Worm (Caenorhabditis elegans): ENCODE data around the gene T24B8.3.

Gene T24B8.3

ce11 chrII:9102623-9103022, 41.7 kb upstream of the T24B8.3 start (continued):
- TF ChIP-seq madf-9 (GFP tag; conservative IDR thresholded peaks at IDR 0.05) (peak; percentile 69), set-16 (GFP tag; IDR thresholded peaks at IDR 0.05) (peak; percentile 74), Y105C5A.15 (GFP tag; IDR thresholded peaks at IDR 0.05) (peak; percentile 69; the same call in 1 of the 2 replicates), zfp-3 (GFP tag; conservative IDR thresholded peaks at IDR 0.05) (0 out of 2 replicates have a peak, but pooled peaks have one; percentile 29), Y48G9A.11 (GFP tag; IDR thresholded peaks at IDR 0.05) (peak; percentile 85), Y75B8A.6 (GFP tag; IDR thresholded peaks at IDR 0.05) (0 out of 2 replicates have a peak, but pooled peaks have one; percentile 38), F44E2.7 (GFP tag; IDR thresholded peaks at IDR 0.05) (peak; percentile 93), lin-29 (GFP tag; IDR thresholded peaks at IDR 0.05) (0 out of 2 replicates have a peak, but pooled peaks have one; percentile 42), madf-5 (GFP tag; IDR thresholded peaks at IDR 0.05) (peak; percentile 61 to 77; a peak in 2 of 4 replicates), F26F4.8 (GFP tag; conservative IDR thresholded peaks at IDR 0.05) (peak; percentile 89)

ce11 chrII:9100798-9101197, 39.9 kb upstream of the T24B8.3 start, which contains the start of gene T24H10.5:
Gene T24H10.5, plus strand, starts transcription at chrII:9101098.
- TF ChIP-seq ctbp-1 (GFP tag; IDR thresholded peaks at IDR 0.05) (no peak), lir-3 (tag; optimal IDR thresholded peaks at IDR 0.05) (no peak), Y105C5A.15 (GFP tag; IDR thresholded peaks at IDR 0.05) (no peak), Y75B8A.6 (GFP tag; IDR thresholded peaks at IDR 0.05) (no peak), F49E8.2 (tag; optimal IDR thresholded peaks at IDR 0.05; ENCODE audit: borderline replicate concordance) (no peak), aha-1 (tag) (peak; percentile 40), zfp-3 (GFP tag; conservative IDR thresholded peaks at IDR 0.05) (no peak)

ce11 chrII:9099017-9099416, 38.1 kb upstream of the T24B8.3 start, which contains the start of gene T24H10.1:
Gene T24H10.1, plus strand, starts transcription at chrII:9099371.
- TF ChIP-seq daf-8 (GFP tag; IDR thresholded peaks at IDR 0.05) (no peak), snpc-1.2 (GFP tag; IDR thresholded peaks at IDR 0.05) (no peak), ceh-20 (GFP tag; IDR thresholded peaks at IDR 0.05) (no peak), zag-1 (tag; optimal IDR thresholded peaks at IDR 0.05) (no peak), hlh-11 (tag; optimal IDR thresholded peaks at IDR 0.05) (peak; percentile 64), ceh-62 (tag; optimal IDR thresholded peaks at IDR 0.05) (no peak), hlh-30 (tag; optimal IDR thresholded peaks at IDR 0.05; ENCODE audit: insufficient read depth) (peak; percentile 39), madf-9 (GFP tag; conservative IDR thresholded peaks at IDR 0.05) (no peak), mep-1 (tag; optimal IDR thresholded peaks at IDR 0.05) (peak; percentile 77), unc-130 (GFP tag; optimal IDR thresholded peaks at IDR 0.05) (no peak), daf-12 (tag; optimal IDR thresholded peaks at IDR 0.05) (no peak), aha-1 (tag) (no peak), fkh-10 (GFP tag; optimal IDR thresholded peaks at IDR 0.05) (no peak), D1046.2 (GFP tag; IDR thresholded peaks at IDR 0.05) (no peak), ama-1 (optimal IDR thresholded peaks at IDR 0.05) (peak; percentile 37), attf-4 (tag; optimal IDR thresholded peaks at IDR 0.05) (no peak), mes-2 (tag; optimal IDR thresholded peaks at IDR 0.05; ENCODE audit: poor library complexity, severe bottlenecking) (peak; percentile 80), T20F7.1 (GFP tag; optimal IDR thresholded peaks at IDR 0.05) (peak; percentile 65), php-3 (GFP tag; IDR thresholded peaks at IDR 0.05) (peak; percentile 14; the same call in 1 of the 2 replicates), mdl-1 (tag; optimal IDR thresholded peaks at IDR 0.05) (no peak), cey-2 (tag; optimal IDR thresholded peaks at IDR 0.05; ENCODE audit: borderline replicate concordance, insufficient read depth) (no peak), lin-39 (tag; optimal IDR thresholded peaks at IDR 0.05) (no peak), spr-1 (tag; optimal IDR thresholded peaks at IDR 0.05) (peak; percentile 31), Y48G9A.11 (GFP tag; IDR thresholded peaks at IDR 0.05) (no peak), ceh-32 (tag; optimal IDR thresholded peaks at IDR 0.05; ENCODE audit: poor library complexity) (no peak), aly-2 (tag; optimal IDR thresholded peaks at IDR 0.05) (no peak), nhr-77 (tag; optimal IDR thresholded peaks at IDR 0.05) (peak; percentile 19), lin-1 (GFP tag; IDR thresholded peaks at IDR 0.05) (no peak), lir-3 (tag; optimal IDR thresholded peaks at IDR 0.05) (no peak), zip-11 (GFP tag; IDR thresholded peaks at IDR 0.05) (no peak), ceh-44 (GFP tag; IDR thresholded peaks at IDR 0.05) (no peak), ceh-28 (tag; optimal IDR thresholded peaks at IDR 0.05) (no peak), egl-43 (GFP tag; IDR thresholded peaks at IDR 0.05) (no peak), jun-1 (tag; optimal IDR thresholded peaks at IDR 0.05) (no peak), Y105C5A.15 (GFP tag; IDR thresholded peaks at IDR 0.05) (no peak), F49E8.2 (tag; optimal IDR thresholded peaks at IDR 0.05; ENCODE audit: borderline replicate concordance) (peak; percentile 4), F44E2.7 (GFP tag; IDR thresholded peaks at IDR 0.05) (no peak), dmd-6 (GFP tag; IDR thresholded peaks at IDR 0.05) (peak; percentile 65)
